Fruit fly (Drosophila melanogaster) whole organism, embryonic: Measurements from ENCODE around the gene mwh.
"Not testable (repeated sequence)": the region's sequence is repeated elsewhere in the genome, so short reads cannot be mapped to it uniquely, and the experiment has no call there.

ENCODE experiments used
- CG10147 ChIP-seq: fragments of 200-800 bp; sonication (Bioruptor generic); optimal IDR thresholded peaks from 2 replicates; lab custom pipeline; 2019; ENCODE audit warnings: missing biosample characterization, mild to moderate bottlenecking, missing genetic modification characterization, moderate library complexity
- CG14860 ChIP-seq: fragments of 200-800 bp; sonication (Bioruptor generic); IDR thresholded peaks from 3 replicates; pipeline ENCODE4 v1.3.6; 2022; ENCODE audit warnings: missing biosample characterization, missing genetic modification characterization; ENCODE audit not compliant: partially characterized antibody
- CG31441 ChIP-seq: fragments of 200-800 bp; sonication (Bioruptor generic); IDR thresholded peaks from 2 replicates; pipeline ENCODE4 v1.3.6; 2022; ENCODE audit warnings: missing biosample characterization, missing genetic modification characterization
- CG4617 ChIP-seq: fragments of 200-800 bp; sonication (Bioruptor generic); optimal IDR thresholded peaks from 3 replicates; lab custom pipeline; 2016; ENCODE audit warnings: missing biosample characterization, missing genetic modification characterization, borderline replicate concordance
- CG5245 ChIP-seq: fragments of 200-800 bp; sonication (Bioruptor generic); optimal IDR thresholded peaks from 3 replicates; lab custom pipeline; 2016; ENCODE audit warnings: missing biosample characterization, missing genetic modification characterization
- CkIIα-i1 ChIP-seq: fragments of 200-800 bp; sonication (Bioruptor generic); IDR thresholded peaks from 2 replicates; pipeline ENCODE4 v1.3.6; 2022; ENCODE audit warnings: missing biosample characterization, missing genetic modification characterization
- lmd ChIP-seq: fragments of 200-800 bp; sonication (Bioruptor generic); IDR thresholded peaks from 2 replicates; pipeline ENCODE4 v1.3.6; 2022; ENCODE audit warnings: missing biosample characterization, missing genetic modification characterization
- peb ChIP-seq: fragments of 200-800 bp; sonication (Bioruptor generic); IDR thresholded peaks from 2 replicates; pipeline ENCODE4 v1.3.6; 2022; ENCODE audit warnings: missing biosample characterization, missing genetic modification characterization
- psq ChIP-seq: fragments of 200-800 bp; sonication (Bioruptor generic); optimal IDR thresholded peaks from 2 replicates; lab custom pipeline; 2017; ENCODE audit warnings: missing biosample characterization, missing genetic modification characterization
- toy ChIP-seq: fragments of 200-800 bp; sonication (Bioruptor generic); IDR thresholded peaks from 2 replicates; pipeline ENCODE4 v1.3.6; 2022; ENCODE audit warnings: missing biosample characterization, missing genetic modification characterization

DNA sequence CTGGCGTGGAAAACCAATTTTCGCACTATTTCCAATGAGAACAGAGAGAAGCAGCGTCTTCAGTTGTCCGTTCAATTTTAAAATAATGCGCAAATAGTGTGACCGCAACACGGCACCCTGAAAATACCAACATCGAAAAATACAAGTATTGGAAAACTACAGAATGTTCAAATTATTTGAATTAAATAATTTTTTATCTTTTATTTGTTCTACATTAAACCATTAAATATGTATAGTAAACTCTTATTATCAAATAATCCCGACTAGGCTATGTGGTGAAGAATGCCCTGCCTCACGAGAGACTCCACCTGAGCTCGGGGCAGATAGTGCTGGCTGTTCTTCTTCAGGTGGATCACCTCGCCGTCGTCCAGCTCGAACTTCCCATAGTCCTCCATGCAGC lies 45.2 kb downstream of the mwh start, which contains the start of gene Klp61F:
- not testable (repeated sequence) for TF ChIP-seq CG4617 (GFP tag; lab: Kevin White, UChicago); CG14860; psq; toy (GFP tag; lab: Robert Waterston, UW); CG10147; CkIIα-i1; CG31441; peb (GFP tag; lab: Robert Waterston, UW); lmd (GFP tag; lab: Robert Waterston, UW); CG5245 (GFP tag; lab: Kevin White, UChicago)
